Worm (Caenorhabditis elegans) whole organism, L3 larva: ENCODE data around the gene Y54F10BM.3.

Experiments
- ama-1 ChIP-seq: fragments of 150-350 bp; optimal IDR thresholded peaks from 2 replicates; lab custom pipeline; 2018
- egl-27 ChIP-seq: sonication (generic microtip); optimal IDR thresholded peaks from 4 replicates; lab custom pipeline; 2017; ENCODE audit warnings: missing biosample characterization, missing genetic modification reagents, missing genetic modification characterization
- elt-2 ChIP-seq: sonication (generic microtip); optimal IDR thresholded peaks from 2 replicates; lab custom pipeline; 2016; ENCODE audit warnings: missing genetic modification reagents, mild to moderate bottlenecking, missing genetic modification characterization, missing compliant biosample characterization
- fos-1 ChIP-seq: fragments of 150-350 bp; optimal IDR thresholded peaks from 2 replicates; lab custom pipeline; 2014; ENCODE audit warnings: missing biosample characterization, missing genetic modification characterization
- sea-2 ChIP-seq: fragments of 150-350 bp; sonication (generic microtip); optimal IDR thresholded peaks from 4 replicates; lab custom pipeline; 2014; ENCODE audit warnings: missing biosample characterization, missing genetic modification reagents, missing genetic modification characterization

- TF ChIP-seq ama-1 (lab: Kevin White, UChicago) (no peak), egl-27 (tag; lab: Kevin White, UChicago) (no peak), elt-2 (tag; lab: Kevin White, UChicago) (no peak), fos-1 (tag; lab: Kevin White, UChicago) (no peak), sea-2 (GFP tag; lab: Kevin White, UChicago) (no peak)
These were observed 18.9 kb upstream of the Y54F10BM.3 start, which contains the start of gene Y54F10BM.6 for ce11 chrIII:2262942-2263341.
